Worm (Caenorhabditis elegans) whole organism, L3 larva: ENCODE results near the gene F53B2.5.
A peak's percentile ranks its signal among the peaks of the same experiment; 100 is the strongest.

Experiments
- R02D3.7 ChIP-seq: fragments of 150-350 bp; optimal IDR thresholded peaks from 2 replicates; lab custom pipeline; 2014; ENCODE audit warnings: missing biosample characterization, missing genetic modification characterization
- aly-2 ChIP-seq: fragments of 150-350 bp; optimal IDR thresholded peaks from 2 replicates; lab custom pipeline; 2014; ENCODE audit warnings: missing biosample characterization, missing genetic modification characterization
- ceh-28 ChIP-seq: fragments of 150-350 bp; optimal IDR thresholded peaks from 2 replicates; lab custom pipeline; 2014; ENCODE audit warnings: missing biosample characterization, missing genetic modification reagents, missing genetic modification characterization
- ceh-82 ChIP-seq: fragments of 150-350 bp; optimal IDR thresholded peaks from 2 replicates; lab custom pipeline; 2014; ENCODE audit warnings: missing biosample characterization, missing genetic modification characterization
- ceh-9 ChIP-seq: sonication (generic microtip); optimal IDR thresholded peaks from 2 replicates; lab custom pipeline; 2018; ENCODE audit warnings: missing biosample characterization, missing genetic modification characterization
- egl-5 ChIP-seq: fragments of 150-350 bp; optimal IDR thresholded peaks from 2 replicates; lab custom pipeline; 2017; ENCODE audit warnings: missing biosample characterization, missing genetic modification reagents, missing genetic modification characterization, inconsistent platforms
- elt-2 ChIP-seq: sonication (generic microtip); optimal IDR thresholded peaks from 2 replicates; lab custom pipeline; 2016; ENCODE audit warnings: missing genetic modification reagents, mild to moderate bottlenecking, missing genetic modification characterization, missing compliant biosample characterization
- elt-3 ChIP-seq, 3 experiments: fragments of 150-350 bp in 1 of 3; sonication (generic microtip) in 2 of 3; optimal IDR thresholded peaks; 2 replicates in 2 of 3; 4 replicates in 1 of 3; lab custom pipeline; 2014 to 2017; ENCODE audit warnings: missing biosample characterization in 3 of 3, missing genetic modification characterization in 3 of 3
- eor-1 ChIP-seq, 2 experiments: fragments of 150-350 bp; optimal IDR thresholded peaks; 2 replicates each; lab custom pipeline; 2014 to 2018; ENCODE audit warnings: missing biosample characterization in 2 of 2, missing genetic modification characterization in 2 of 2
- fkh-10 ChIP-seq: sonication (generic microtip); optimal IDR thresholded peaks from 2 replicates; lab custom pipeline; 2017; ENCODE audit warnings: missing biosample characterization, missing genetic modification reagents, missing genetic modification characterization
- hmg-11 ChIP-seq: sonication (generic microtip); optimal IDR thresholded peaks from 2 replicates; lab custom pipeline; 2016; ENCODE audit warnings: missing genetic modification characterization, missing compliant biosample characterization
- jun-1 ChIP-seq: fragments of 150-350 bp; optimal IDR thresholded peaks from 2 replicates; lab custom pipeline; 2014; ENCODE audit warnings: missing biosample characterization, missing genetic modification reagents, missing genetic modification characterization
- lin-15B ChIP-seq: fragments of 150-350 bp; optimal IDR thresholded peaks from 2 replicates; lab custom pipeline; 2014; ENCODE audit warnings: missing biosample characterization, missing genetic modification characterization
- lsy-12 ChIP-seq: sonication (generic microtip); optimal IDR thresholded peaks from 2 replicates; lab custom pipeline; 2016; ENCODE audit warnings: mild to moderate bottlenecking, missing genetic modification characterization, missing compliant biosample characterization
- mdl-1 ChIP-seq: fragments of 150-350 bp; optimal IDR thresholded peaks from 2 replicates; lab custom pipeline; 2014; ENCODE audit warnings: missing biosample characterization, missing genetic modification characterization
- mml-1 ChIP-seq: fragments of 150-350 bp; sonication (generic microtip); optimal IDR thresholded peaks from 3 replicates; lab custom pipeline; 2014; ENCODE audit warnings: missing biosample characterization, missing genetic modification characterization
- nfya-1 ChIP-seq: sonication (generic microtip); optimal IDR thresholded peaks from 2 replicates; lab custom pipeline; 2017; ENCODE audit warnings: missing genetic modification characterization, mild to moderate bottlenecking, missing compliant biosample characterization, antibody characterized with exemption, moderate library complexity; ENCODE audit not compliant: insufficient read depth
- nhr-11 ChIP-seq: fragments of 150-350 bp; optimal IDR thresholded peaks from 2 replicates; lab custom pipeline; 2014; ENCODE audit warnings: missing biosample characterization, missing genetic modification characterization
- nhr-12 ChIP-seq: fragments of 150-350 bp; optimal IDR thresholded peaks from 2 replicates; lab custom pipeline; 2014; ENCODE audit warnings: missing biosample characterization, missing genetic modification characterization
- nhr-23 ChIP-seq: fragments of 150-350 bp; optimal IDR thresholded peaks from 2 replicates; lab custom pipeline; 2014; ENCODE audit warnings: missing biosample characterization, missing genetic modification reagents, missing genetic modification characterization
- nhr-237 ChIP-seq: fragments of 150-350 bp; optimal IDR thresholded peaks from 2 replicates; lab custom pipeline; 2014; ENCODE audit warnings: missing biosample characterization, missing genetic modification characterization
- nhr-25 ChIP-seq: sonication (generic microtip); optimal IDR thresholded peaks from 2 replicates; lab custom pipeline; 2017; ENCODE audit warnings: missing biosample characterization, missing genetic modification characterization
- nhr-43 ChIP-seq: sonication (generic microtip); optimal IDR thresholded peaks from 2 replicates; lab custom pipeline; 2016; ENCODE audit warnings: mild to moderate bottlenecking, missing genetic modification characterization, missing compliant biosample characterization; ENCODE audit not compliant: poor library complexity, severe bottlenecking
- nhr-67 ChIP-seq: fragments of 150-350 bp; optimal IDR thresholded peaks from 2 replicates; lab custom pipeline; 2014; ENCODE audit warnings: missing biosample characterization, missing genetic modification characterization
- nhr-76 ChIP-seq: fragments of 150-350 bp; sonication (generic microtip); optimal IDR thresholded peaks from 5 replicates; lab custom pipeline; 2014; ENCODE audit warnings: missing biosample characterization, missing genetic modification characterization
- nhr-77 ChIP-seq: fragments of 150-350 bp; optimal IDR thresholded peaks from 2 replicates; lab custom pipeline; 2014; ENCODE audit warnings: missing biosample characterization, missing genetic modification characterization
- pha-4 ChIP-seq: fragments of 150-350 bp; optimal IDR thresholded peaks from 2 replicates; lab custom pipeline; 2014; ENCODE audit warnings: missing biosample characterization, missing genetic modification reagents, missing genetic modification characterization
- pqm-1 ChIP-seq: fragments of 150-350 bp; optimal IDR thresholded peaks from 2 replicates; lab custom pipeline; 2017; ENCODE audit warnings: missing biosample characterization, missing genetic modification characterization, inconsistent platforms
- sea-2 ChIP-seq: fragments of 150-350 bp; sonication (generic microtip); optimal IDR thresholded peaks from 4 replicates; lab custom pipeline; 2014; ENCODE audit warnings: missing biosample characterization, missing genetic modification reagents, missing genetic modification characterization
- snpc-4 ChIP-seq: fragments of 150-350 bp; optimal IDR thresholded peaks from 2 replicates; lab custom pipeline; 2014; ENCODE audit warnings: missing biosample characterization, missing genetic modification characterization
- tbx-2 ChIP-seq: sonication (generic microtip); optimal IDR thresholded peaks from 2 replicates; lab custom pipeline; 2016; ENCODE audit warnings: mild to moderate bottlenecking, missing genetic modification characterization, missing compliant biosample characterization
- unc-62 ChIP-seq: fragments of 150-350 bp; sonication (generic microtip); optimal IDR thresholded peaks from 4 replicates; lab custom pipeline; 2014; ENCODE audit warnings: missing biosample characterization, missing genetic modification reagents, missing genetic modification characterization
- zag-1 ChIP-seq: fragments of 150-350 bp; optimal IDR thresholded peaks from 2 replicates; lab custom pipeline; 2014; ENCODE audit warnings: missing biosample characterization, missing genetic modification characterization
- ztf-11 ChIP-seq: fragments of 150-350 bp; optimal IDR thresholded peaks from 2 replicates; lab custom pipeline; 2014; ENCODE audit warnings: missing biosample characterization, missing genetic modification characterization
- ztf-4 ChIP-seq: fragments of 150-350 bp; optimal IDR thresholded peaks from 2 replicates; lab custom pipeline; 2014; ENCODE audit warnings: missing biosample characterization, missing genetic modification characterization

F53B2.5 gene

DNA sequence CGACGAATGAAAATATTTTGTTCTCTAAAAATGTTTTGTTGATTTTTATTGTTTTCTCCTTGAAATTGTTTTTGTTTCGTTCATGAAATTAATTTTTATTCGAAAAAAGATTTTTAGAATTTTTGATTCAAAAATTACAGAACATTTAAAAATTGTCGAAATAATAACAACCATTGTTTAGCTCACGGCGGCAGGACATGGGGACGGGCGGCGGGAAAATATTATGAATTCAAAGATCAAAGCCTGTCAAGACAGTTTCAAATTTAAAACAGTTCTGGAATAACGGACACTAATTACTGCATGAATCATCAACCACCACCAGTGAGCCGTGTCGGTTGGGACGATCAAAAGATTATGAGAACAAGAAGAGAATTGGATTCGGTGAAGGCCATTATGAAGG lies 29.6 kb upstream of the F53B2.5 start, which contains the start of gene snb-7:
snb-7 (plus strand) TSS at position 301 of the 400 bp plus-strand sequence.
- TF ChIP-seq nhr-23 (tag; lab: Kevin White, UChicago) = no peak
- TF ChIP-seq mdl-1 (tag; lab: Kevin White, UChicago) = no peak
- TF ChIP-seq mml-1 (tag; lab: Kevin White, UChicago) = no peak
- no peak for TF ChIP-seq nhr-25
- TF ChIP-seq hmg-11 (tag; lab: Kevin White, UChicago) = no peak
- no peak for TF ChIP-seq lsy-12 (tag; lab: Kevin White, UChicago)
- TF ChIP-seq jun-1 (tag; lab: Kevin White, UChicago) = no peak
- TF ChIP-seq nhr-76 (tag; lab: Kevin White, UChicago) = no peak
- TF ChIP-seq elt-3 (tag; optimal IDR thresholded peaks at IDR 0.05; lab: Kevin White, UChicago) = no peak
- no peak for TF ChIP-seq nhr-11 (tag; lab: Kevin White, UChicago)
- TF ChIP-seq unc-62 (GFP tag; lab: Kevin White, UChicago) = no peak
- TF ChIP-seq ceh-28 (tag; lab: Kevin White, UChicago) = no peak
- no peak for TF ChIP-seq R02D3.7 (tag; lab: Kevin White, UChicago)
- TF ChIP-seq elt-2 (tag; lab: Kevin White, UChicago) = no peak

DNA sequence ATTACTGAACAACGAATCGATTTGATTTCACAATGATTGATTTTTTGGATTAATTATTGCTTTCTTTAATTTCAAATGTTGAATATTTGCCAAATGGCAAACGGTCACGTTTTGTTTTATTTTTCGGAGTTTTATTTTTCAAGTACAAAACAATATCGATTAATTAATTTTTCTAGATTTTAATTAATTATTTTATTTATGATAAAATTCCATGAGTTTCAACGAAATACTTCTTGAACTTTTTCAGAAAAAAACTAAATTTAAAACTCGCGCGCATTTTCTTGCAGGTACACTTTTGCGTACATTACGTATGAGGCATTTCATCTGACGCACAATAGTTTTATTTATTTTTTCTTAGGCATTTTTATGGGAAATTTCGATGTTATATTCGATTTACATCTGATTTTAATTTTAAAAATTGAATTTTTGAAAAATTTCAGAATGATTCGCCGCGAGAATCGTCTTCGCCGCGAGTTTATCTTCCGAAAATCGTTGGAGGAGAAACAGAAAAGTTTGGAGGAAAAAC lies 28.0 kb upstream of the F53B2.5 start, which contains the start of the genes ZK795.2 and ZK795.3:
ZK795.2 (minus strand) TSS at position 51 of the 526 bp plus-strand sequence.
ZK795.3 (plus strand) TSS at position 441 of the 526 bp plus-strand sequence.
- peak; percentile 37 for TF ChIP-seq ceh-28 (tag; lab: Kevin White, UChicago)
- TF ChIP-seq sea-2 (GFP tag; lab: Kevin White, UChicago) = no peak
- TF ChIP-seq nhr-12 (tag; lab: Kevin White, UChicago) = no peak
- TF ChIP-seq nhr-237 (tag; lab: Kevin White, UChicago) = no peak
- TF ChIP-seq nhr-11 (tag; lab: Kevin White, UChicago) = no peak
- TF ChIP-seq aly-2 (tag; lab: Kevin White, UChicago) = no peak
- TF ChIP-seq snpc-4 = peak; percentile 47
- no peak for TF ChIP-seq ceh-9 (tag; lab: Kevin White, UChicago)
- TF ChIP-seq hmg-11 (tag; lab: Kevin White, UChicago) = peak; percentile 61
- TF ChIP-seq nhr-23 (tag; lab: Kevin White, UChicago) = peak; percentile 53
- TF ChIP-seq nfya-1 = peak; percentile 71
- no peak for TF ChIP-seq elt-3 (tag; optimal IDR thresholded peaks at IDR 0.05; lab: Kevin White, UChicago)
- peak; percentile 6 for TF ChIP-seq elt-2 (tag; lab: Kevin White, UChicago)
- TF ChIP-seq nhr-43 (tag; lab: Kevin White, UChicago) = peak; percentile 18
- no peak for TF ChIP-seq nhr-77
- peak in 1 of 2 experiments; percentile 18 for TF ChIP-seq eor-1 (tag; optimal IDR thresholded peaks at IDR 0.05; lab: Kevin White, UChicago)
- TF ChIP-seq nhr-67 (tag; lab: Kevin White, UChicago) = no peak
- peak; percentile 39 for TF ChIP-seq lin-15B (tag; lab: Kevin White, UChicago)
- no peak for TF ChIP-seq ztf-11 (tag; lab: Kevin White, UChicago)
- no peak for TF ChIP-seq nhr-25
- TF ChIP-seq tbx-2 (tag; lab: Kevin White, UChicago) = no peak
- TF ChIP-seq unc-62 (GFP tag; lab: Kevin White, UChicago) = no peak
- TF ChIP-seq pha-4 (tag; lab: Kevin White, UChicago) = peak; percentile 90

DNA sequence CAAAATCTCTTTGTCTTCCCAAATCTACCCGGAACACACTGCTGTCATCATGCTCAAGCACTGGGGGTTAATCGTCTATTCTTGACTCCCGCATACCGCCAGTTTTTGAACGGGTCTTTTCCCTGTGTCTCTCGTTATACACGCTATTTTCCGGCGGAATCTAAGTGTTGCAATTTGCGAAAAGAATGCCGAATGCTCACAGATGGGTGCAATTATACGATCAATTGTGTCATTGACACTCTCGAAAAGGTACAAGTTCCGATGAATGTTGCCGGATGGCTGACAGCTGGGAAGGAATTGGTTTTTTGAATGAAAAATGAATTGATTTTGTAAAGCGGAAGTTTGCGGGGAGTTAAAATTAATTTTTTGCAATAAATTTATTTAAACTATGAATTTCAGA lies 21.0 kb upstream of the F53B2.5 start:
- TF ChIP-seq mdl-1 (tag; lab: Kevin White, UChicago) = no peak
- TF ChIP-seq unc-62 (GFP tag; lab: Kevin White, UChicago) = no peak
- no peak for TF ChIP-seq nfya-1
- TF ChIP-seq ztf-4 = no peak
- no peak for TF ChIP-seq nhr-43 (tag; lab: Kevin White, UChicago)
- no peak for TF ChIP-seq pqm-1 (tag; lab: Kevin White, UChicago)
- TF ChIP-seq ceh-82 (tag; lab: Kevin White, UChicago) = no peak
- no peak for TF ChIP-seq ceh-9 (tag; lab: Kevin White, UChicago)
- TF ChIP-seq elt-3 (tag; optimal IDR thresholded peaks at IDR 0.05; lab: Kevin White, UChicago) = no peak
- no peak for TF ChIP-seq fkh-10 (GFP tag; lab: Kevin White, UChicago)
- TF ChIP-seq, all 47 proteins: peak for 0

DNA sequence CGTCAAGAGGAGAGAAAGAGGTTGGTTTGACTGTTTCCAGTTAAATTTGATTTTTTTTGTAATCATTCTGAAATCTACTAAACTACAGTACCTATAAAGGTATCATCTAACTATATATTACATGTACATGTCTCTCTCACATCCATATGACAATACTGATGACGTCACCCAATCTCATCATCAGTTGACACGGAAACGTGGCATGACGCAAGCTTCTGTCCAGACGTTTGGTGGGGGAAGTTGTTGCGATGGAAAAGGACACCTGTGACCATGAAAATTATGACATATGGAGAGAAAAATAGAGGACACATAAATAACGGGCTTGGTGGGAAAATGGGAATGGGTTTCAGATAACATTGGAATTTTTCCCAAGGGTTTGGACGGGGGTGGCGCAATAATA lies 18.1 kb upstream of the F53B2.5 start:
- TF ChIP-seq egl-5 (tag; lab: Kevin White, UChicago) = no peak
- TF ChIP-seq nhr-76 (tag; lab: Kevin White, UChicago) = no peak
- TF ChIP-seq zag-1 (tag; lab: Kevin White, UChicago) = no peak
- TF ChIP-seq aly-2 (tag; lab: Kevin White, UChicago) = no peak
- no peak for TF ChIP-seq hmg-11 (tag; lab: Kevin White, UChicago)
- TF ChIP-seq elt-2 (tag; lab: Kevin White, UChicago) = no peak
- no peak for TF ChIP-seq nhr-77
- TF ChIP-seq mml-1 (tag; lab: Kevin White, UChicago) = no peak
- TF ChIP-seq, all 47 proteins: peak for 0
